Fruit fly (Drosophila melanogaster): ENCODE results near the gene wrm1.
A peak's percentile ranks its signal among the peaks of the same experiment; 100 is the strongest.

wrm1 gene

DNA sequence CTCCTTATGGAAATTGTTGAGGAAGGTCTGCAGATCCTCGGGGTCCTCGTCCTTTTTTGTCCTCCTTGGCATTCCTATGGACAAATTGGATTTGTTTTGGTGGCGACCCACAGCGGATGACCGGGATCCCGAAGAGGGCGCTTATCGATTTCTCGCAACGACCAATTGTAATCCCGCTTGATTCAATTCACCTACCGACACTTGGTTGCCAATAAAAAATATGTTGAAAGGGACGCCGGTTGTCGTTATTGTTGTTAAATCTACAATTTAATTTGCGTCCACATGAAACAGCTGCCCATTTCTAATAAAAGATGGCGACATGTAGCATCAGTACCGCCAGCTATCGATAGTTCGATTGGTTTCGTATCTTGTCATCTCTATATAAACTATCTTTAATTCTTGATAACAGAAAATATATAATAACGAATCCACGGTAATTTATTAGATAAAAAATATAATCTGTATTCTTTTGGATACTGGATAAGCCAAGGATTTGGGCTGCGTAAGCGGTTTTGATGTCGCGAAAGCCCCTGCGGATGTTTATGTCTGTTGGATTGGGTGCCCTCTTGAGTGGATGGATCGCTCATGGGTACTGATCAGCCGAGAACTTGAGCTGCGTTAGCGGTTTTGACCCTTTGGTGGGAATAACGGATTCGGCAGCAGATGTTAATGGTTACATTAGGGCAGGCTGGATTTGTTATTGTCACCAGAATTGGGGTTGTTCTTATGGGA lies 21.5 kb upstream of the wrm1 start, which contains the start of gene CTCF:
TSS of gene CTCF (minus strand) at position 328 of the 732 bp plus-strand sequence.
- TF ChIP-seq h (GFP tag; optimal IDR thresholded peaks at IDR 0.05) = peak; percentile 56
- TF ChIP-seq pan (optimal IDR thresholded peaks at IDR 0.05) = no peak
- peak in 1 of 2 experiments; percentile 46 for TF ChIP-seq foxo (GFP tag; optimal IDR thresholded peaks at IDR 0.05)
- no peak for TF ChIP-seq woc (GFP tag; optimal IDR thresholded peaks at IDR 0.05)
- peak; percentile 56 for TF ChIP-seq HLH106 (tag; optimal IDR thresholded peaks at IDR 0.05)
- TF ChIP-seq br (GFP tag; optimal IDR thresholded peaks at IDR 0.05) = peak; percentile 44
- peak; percentile 16 for TF ChIP-seq Sp1 (GFP tag; optimal IDR thresholded peaks at IDR 0.05)
- TF ChIP-seq psq (GFP tag; optimal IDR thresholded peaks at IDR 0.05) = peak; percentile 21
- TF ChIP-seq GATAd (GFP tag; optimal IDR thresholded peaks at IDR 0.05) = no peak
- no peak for TF ChIP-seq CG9705 (GFP tag; optimal IDR thresholded peaks at IDR 0.05)
- TF ChIP-seq OdsH (GFP tag; optimal IDR thresholded peaks at IDR 0.05) = peak; percentile 37
- no peak for TF ChIP-seq Rel (GFP tag; optimal IDR thresholded peaks at IDR 0.05)
- peak; percentile 15 for TF ChIP-seq Rel (tag; optimal IDR thresholded peaks at IDR 0.05)
- no peak for TF ChIP-seq sage (GFP tag; optimal IDR thresholded peaks at IDR 0.05)
- no peak for TF ChIP-seq Hr83 (GFP tag; optimal IDR thresholded peaks at IDR 0.05; ENCODE audit: poor library complexity, severe bottlenecking)
- peak; percentile 50 for TF ChIP-seq rgr (GFP tag; optimal IDR thresholded peaks at IDR 0.05)
- TF ChIP-seq Myc (optimal IDR thresholded peaks at IDR 0.05) = peak; percentile 80
- TF ChIP-seq Jra (GFP tag; optimal IDR thresholded peaks at IDR 0.05) = peak; percentile 14
- TF ChIP-seq ey (GFP tag; optimal IDR thresholded peaks at IDR 0.05) = peak; percentile 30

DNA sequence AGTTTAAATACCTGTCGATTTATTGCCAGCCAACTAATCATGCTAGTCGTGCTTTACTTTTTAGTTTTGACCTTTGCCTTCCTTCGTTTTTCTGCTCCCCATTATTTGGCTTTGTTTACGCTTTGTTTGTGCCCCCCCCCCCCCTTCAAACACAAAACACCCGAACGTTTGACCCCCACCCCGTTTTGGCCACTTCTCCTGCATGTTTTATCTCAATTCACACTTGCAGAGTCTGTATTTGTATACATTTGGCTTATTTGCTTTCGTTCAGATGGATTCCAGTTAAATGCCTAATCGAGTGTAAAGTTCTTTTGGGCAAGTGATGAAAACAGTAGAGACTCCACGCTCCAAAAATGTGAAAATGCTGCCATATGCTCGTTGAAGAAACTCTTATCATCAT lies 14.3 kb upstream of the wrm1 start:
- TF ChIP-seq Hr83 (GFP tag; optimal IDR thresholded peaks at IDR 0.05; ENCODE audit: poor library complexity, severe bottlenecking) = no peak
- no peak for TF ChIP-seq ey (GFP tag; optimal IDR thresholded peaks at IDR 0.05)
- no peak for TF ChIP-seq sv (GFP tag; optimal IDR thresholded peaks at IDR 0.05)
- TF ChIP-seq brk (GFP tag; optimal IDR thresholded peaks at IDR 0.05) = no peak
- no peak for TF ChIP-seq psq (GFP tag; optimal IDR thresholded peaks at IDR 0.05)
- no peak for TF ChIP-seq Vsx2 (GFP tag; optimal IDR thresholded peaks at IDR 0.05; ENCODE audit: partially characterized antibody)
- no peak for TF ChIP-seq OdsH (GFP tag; optimal IDR thresholded peaks at IDR 0.05)
- TF ChIP-seq foxo (GFP tag; optimal IDR thresholded peaks at IDR 0.05) = no peak
- TF ChIP-seq lola (GFP tag; optimal IDR thresholded peaks at IDR 0.05) = no peak
- TF ChIP-seq Sp1 (GFP tag; optimal IDR thresholded peaks at IDR 0.05) = no peak
- no peak for TF ChIP-seq h (GFP tag; optimal IDR thresholded peaks at IDR 0.05)

DNA sequence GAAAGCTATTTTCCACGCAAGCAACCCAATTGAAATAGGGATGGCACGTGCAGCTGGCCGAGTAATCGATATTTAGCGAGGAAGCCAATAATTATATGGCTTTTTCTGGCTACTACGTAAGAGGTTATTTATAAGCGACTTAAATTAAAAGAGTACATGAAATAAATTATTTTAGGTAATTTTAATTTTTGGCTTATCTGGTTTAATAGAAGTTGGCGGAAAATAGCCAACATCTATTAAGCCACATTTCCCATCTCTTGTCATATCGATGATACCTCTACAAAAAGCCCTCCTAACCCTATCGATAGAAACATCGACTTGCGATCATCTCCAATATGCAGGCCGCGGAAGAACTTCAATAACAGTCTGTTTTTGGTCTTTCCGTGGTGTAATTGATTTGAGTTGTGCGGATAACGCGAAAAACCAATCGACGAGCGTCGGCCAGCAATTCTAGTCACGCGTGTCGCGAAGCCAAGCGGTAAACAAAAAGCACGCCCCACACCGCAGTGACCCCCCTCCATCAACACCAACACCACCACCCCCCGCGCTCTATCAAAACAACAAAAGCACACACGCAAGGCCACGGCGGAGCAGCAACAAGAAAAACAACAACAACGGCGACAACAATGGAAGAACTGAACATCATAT lies 13.1 kb upstream of the wrm1 start, which contains the start of the genes Srp19 and qm:
TSS of gene Srp19 (minus strand) at position 51 of the 648 bp plus-strand sequence.
TSS of gene qm (plus strand) at position 330 of the 648 bp plus-strand sequence.
- TF ChIP-seq sage (GFP tag; optimal IDR thresholded peaks at IDR 0.05) (no peak), Myc (optimal IDR thresholded peaks at IDR 0.05) (peak; percentile 87), rgr (GFP tag; optimal IDR thresholded peaks at IDR 0.05) (peak; percentile 23), Rel (GFP tag; optimal IDR thresholded peaks at IDR 0.05) (no peak), Rel (tag; optimal IDR thresholded peaks at IDR 0.05) (peak; percentile 90), Abd-B (GFP tag; optimal IDR thresholded peaks at IDR 0.05) (no peak), jim (GFP tag; optimal IDR thresholded peaks at IDR 0.05) (peak; percentile 7), fru (GFP tag; optimal IDR thresholded peaks at IDR 0.05) (peak; percentile 63), CG9705 (GFP tag; optimal IDR thresholded peaks at IDR 0.05) (peak; percentile 14), N (GFP tag; optimal IDR thresholded peaks at IDR 0.05) (no peak), pan (optimal IDR thresholded peaks at IDR 0.05) (no peak), Dfd (GFP tag; optimal IDR thresholded peaks at IDR 0.05) (no peak), lola (GFP tag; optimal IDR thresholded peaks at IDR 0.05) (no peak), psq (GFP tag; optimal IDR thresholded peaks at IDR 0.05) (no peak), h (GFP tag; optimal IDR thresholded peaks at IDR 0.05) (peak; percentile 69), dmrt93B (GFP tag; optimal IDR thresholded peaks at IDR 0.05) (no peak), foxo (GFP tag; optimal IDR thresholded peaks at IDR 0.05) (peak in 1 of 2 experiments; percentile 77), Dif (GFP tag; optimal IDR thresholded peaks at IDR 0.05; ENCODE audit: partially characterized antibody) (peak; percentile 23), woc (GFP tag; optimal IDR thresholded peaks at IDR 0.05) (peak; percentile 82), GATAd (GFP tag; optimal IDR thresholded peaks at IDR 0.05) (no peak), Sp1 (GFP tag; optimal IDR thresholded peaks at IDR 0.05) (peak; percentile 55), HLH106 (tag; optimal IDR thresholded peaks at IDR 0.05) (peak; percentile 24), Hr78 (GFP tag; optimal IDR thresholded peaks at IDR 0.05) (no peak), Hr83 (GFP tag; optimal IDR thresholded peaks at IDR 0.05; ENCODE audit: poor library complexity, severe bottlenecking) (no peak), OdsH (GFP tag; optimal IDR thresholded peaks at IDR 0.05) (peak; percentile 12), tai (GFP tag; optimal IDR thresholded peaks at IDR 0.05) (no peak), sv (GFP tag; optimal IDR thresholded peaks at IDR 0.05) (peak; percentile 25), Mio (GFP tag; optimal IDR thresholded peaks at IDR 0.05) (no peak), br (GFP tag; optimal IDR thresholded peaks at IDR 0.05) (peak; percentile 50), CG32264 (GFP tag; optimal IDR thresholded peaks at IDR 0.05) (no peak), Vsx2 (GFP tag; optimal IDR thresholded peaks at IDR 0.05; ENCODE audit: partially characterized antibody) (no peak), CrebA (GFP tag; optimal IDR thresholded peaks at IDR 0.05; ENCODE audit: borderline replicate concordance) (no peak), Hnf4 (GFP tag; optimal IDR thresholded peaks at IDR 0.05) (peak; percentile 69), dsf (GFP tag; optimal IDR thresholded peaks at IDR 0.05; ENCODE audit: borderline replicate concordance) (no peak), ey (GFP tag; optimal IDR thresholded peaks at IDR 0.05) (peak; percentile 42), usp (GFP tag; optimal IDR thresholded peaks at IDR 0.05) (no peak), brk (GFP tag; optimal IDR thresholded peaks at IDR 0.05) (no peak), dl (GFP tag; optimal IDR thresholded peaks at IDR 0.05; ENCODE audit: insufficient read depth in 1 of 2, partially characterized antibody in 2 of 2) (no peak), Jra (GFP tag; optimal IDR thresholded peaks at IDR 0.05) (peak; percentile 66)

All from whole organism, wandering third instar larva.